Worm (Caenorhabditis elegans) whole organism, late embryonic: ENCODE results near the gene srbc-1.

Experiments used
- C38D4.7 ChIP-seq: fragments of 200-800 bp; sonication (Bioruptor generic); optimal IDR thresholded peaks from 2 replicates; lab custom pipeline; 2018; ENCODE audit warnings: mild to moderate bottlenecking, missing genetic modification characterization, moderate library complexity, missing compliant biosample characterization
- F13H6.1 ChIP-seq: sonication (generic microtip); optimal IDR thresholded peaks from 2 replicates; lab custom pipeline; 2016; ENCODE audit warnings: missing genetic modification characterization, missing compliant biosample characterization
- K02D7.2 ChIP-seq: sonication (generic microtip); optimal IDR thresholded peaks from 2 replicates; lab custom pipeline; 2017; ENCODE audit warnings: mild to moderate bottlenecking, missing genetic modification characterization, missing compliant biosample characterization
- K09A11.1 ChIP-seq: sonication (generic microtip); optimal IDR thresholded peaks from 2 replicates; lab custom pipeline; 2017; ENCODE audit warnings: antibody characterized with exemption, mild to moderate bottlenecking, missing genetic modification characterization, missing compliant biosample characterization; ENCODE audit not compliant: insufficient read depth
- Y22D7AL.16 ChIP-seq: sonication (generic microtip); optimal IDR thresholded peaks from 2 replicates; lab custom pipeline; 2016; ENCODE audit warnings: missing genetic modification characterization, missing compliant biosample characterization
- ama-1 ChIP-seq: fragments of 150-350 bp; optimal IDR thresholded peaks from 2 replicates; lab custom pipeline; 2014
- ceh-19 ChIP-seq: fragments of 200-800 bp; sonication (Bioruptor generic); optimal IDR thresholded peaks from 2 replicates; lab custom pipeline; 2018; ENCODE audit warnings: mild to moderate bottlenecking, missing genetic modification characterization, missing compliant biosample characterization
- ceh-2 ChIP-seq: sonication (generic microtip); optimal IDR thresholded peaks from 2 replicates; lab custom pipeline; 2016; ENCODE audit warnings: missing genotype, missing genetic modification characterization, missing compliant biosample characterization
- ceh-22 ChIP-seq: sonication (generic microtip); optimal IDR thresholded peaks from 2 replicates; lab custom pipeline; 2017; ENCODE audit warnings: missing biosample characterization, missing genetic modification characterization
- ceh-24 ChIP-seq: sonication (generic microtip); optimal IDR thresholded peaks from 2 replicates; lab custom pipeline; 2016; ENCODE audit warnings: mild to moderate bottlenecking, missing genetic modification characterization, missing compliant biosample characterization
- ceh-45 ChIP-seq: fragments of 200-800 bp; sonication (Bioruptor generic); IDR thresholded peaks from 2 replicates; pipeline ENCODE4 v1.3.6; 2022; ENCODE audit warnings: missing genetic modification reagents, missing genetic modification characterization, missing compliant biosample characterization
- ceh-48 ChIP-seq: sonication (generic microtip); optimal IDR thresholded peaks from 2 replicates; lab custom pipeline; 2016; ENCODE audit warnings: missing genetic modification characterization, inconsistent platforms, missing compliant biosample characterization
- ceh-9 ChIP-seq: sonication (generic microtip); optimal IDR thresholded peaks from 2 replicates; lab custom pipeline; 2016; ENCODE audit warnings: mild to moderate bottlenecking, missing genetic modification characterization, inconsistent platforms, missing compliant biosample characterization
- dmd-4 ChIP-seq: sonication (generic microtip); optimal IDR thresholded peaks from 2 replicates; lab custom pipeline; 2016; ENCODE audit warnings: borderline replicate concordance, missing genetic modification characterization, missing compliant biosample characterization
- elt-4 ChIP-seq: sonication (generic microtip); optimal IDR thresholded peaks from 2 replicates; lab custom pipeline; 2016; ENCODE audit warnings: missing genetic modification characterization, missing compliant biosample characterization
- eyg-1 ChIP-seq: sonication (generic microtip); optimal IDR thresholded peaks from 2 replicates; lab custom pipeline; 2016; ENCODE audit warnings: missing genotype, missing genetic modification characterization, missing compliant biosample characterization
- fkh-10 ChIP-seq: fragments of 150-350 bp; optimal IDR thresholded peaks from 2 replicates; lab custom pipeline; 2014; ENCODE audit warnings: missing biosample characterization, missing genetic modification reagents, missing genetic modification characterization
- fkh-6 ChIP-seq: sonication (generic microtip); optimal IDR thresholded peaks from 2 replicates; lab custom pipeline; 2016; ENCODE audit warnings: missing genetic modification characterization, missing compliant biosample characterization
- hlh-13 ChIP-seq: fragments of 200-800 bp; sonication (Bioruptor generic); optimal IDR thresholded peaks from 2 replicates; lab custom pipeline; 2018; ENCODE audit warnings: mild to moderate bottlenecking, missing genetic modification characterization, missing compliant biosample characterization
- hlh-15 ChIP-seq: sonication (generic microtip); optimal IDR thresholded peaks from 2 replicates; lab custom pipeline; 2016; ENCODE audit warnings: missing genetic modification characterization, missing compliant biosample characterization
- hlh-8 ChIP-seq: sonication (generic microtip); optimal IDR thresholded peaks from 2 replicates; lab custom pipeline; 2016; ENCODE audit warnings: missing genotype, missing genetic modification characterization, missing compliant biosample characterization
- lim-6 ChIP-seq: sonication (generic microtip); optimal IDR thresholded peaks from 2 replicates; lab custom pipeline; 2016; ENCODE audit warnings: missing genetic modification characterization, missing compliant biosample characterization
- lin-11 ChIP-seq: fragments of 200-800 bp; sonication (Bioruptor generic); optimal IDR thresholded peaks from 2 replicates; lab custom pipeline; 2018; ENCODE audit warnings: mild to moderate bottlenecking, missing genetic modification characterization, missing compliant biosample characterization
- mec-3 ChIP-seq: sonication (generic microtip); optimal IDR thresholded peaks from 2 replicates; lab custom pipeline; 2016; ENCODE audit warnings: borderline replicate concordance, missing genetic modification characterization, missing compliant biosample characterization
- nfya-1 ChIP-seq: sonication (generic microtip); optimal IDR thresholded peaks from 2 replicates; lab custom pipeline; 2017; ENCODE audit warnings: missing genetic modification characterization, mild to moderate bottlenecking, missing compliant biosample characterization, antibody characterized with exemption, moderate library complexity
- nhr-11 ChIP-seq: fragments of 150-350 bp; optimal IDR thresholded peaks from 2 replicates; lab custom pipeline; 2014; ENCODE audit warnings: missing biosample characterization, missing genetic modification characterization
- odd-2 ChIP-seq: sonication (generic microtip); optimal IDR thresholded peaks from 2 replicates; lab custom pipeline; 2017; ENCODE audit warnings: antibody characterized with exemption, mild to moderate bottlenecking, missing genetic modification characterization, missing compliant biosample characterization
- pag-3 ChIP-seq: sonication (generic microtip); optimal IDR thresholded peaks from 2 replicates; lab custom pipeline; 2016; ENCODE audit warnings: missing compliant biosample characterization, missing genetic modification characterization, borderline replicate concordance
- pha-2 ChIP-seq: sonication (generic microtip); optimal IDR thresholded peaks from 2 replicates; lab custom pipeline; 2017; ENCODE audit warnings: mild to moderate bottlenecking, missing genetic modification characterization, missing compliant biosample characterization
- pqm-1 ChIP-seq: sonication (generic microtip); optimal IDR thresholded peaks from 2 replicates; lab custom pipeline; 2016; ENCODE audit warnings: missing genetic modification characterization, missing compliant biosample characterization
- pros-1 ChIP-seq: fragments of 150-350 bp; optimal IDR thresholded peaks from 2 replicates; lab custom pipeline; 2014; ENCODE audit warnings: missing biosample characterization, missing genetic modification reagents, missing genetic modification characterization
- ref-2 ChIP-seq: sonication (generic microtip); optimal IDR thresholded peaks from 2 replicates; lab custom pipeline; 2016; ENCODE audit warnings: missing genetic modification characterization, missing compliant biosample characterization
- sox-2 ChIP-seq: fragments of 200-800 bp; sonication (Bioruptor generic); IDR thresholded peaks from 2 replicates; pipeline ENCODE4 v1.3.6; 2022; ENCODE audit warnings: missing genetic modification reagents, missing genetic modification characterization, missing compliant biosample characterization
- sox-4 ChIP-seq: sonication (generic microtip); optimal IDR thresholded peaks from 2 replicates; lab custom pipeline; 2017; ENCODE audit warnings: mild to moderate bottlenecking, missing genetic modification characterization, inconsistent platforms, missing compliant biosample characterization
- tbx-2 ChIP-seq: sonication (generic microtip); optimal IDR thresholded peaks from 2 replicates; lab custom pipeline; 2016; ENCODE audit warnings: missing genetic modification characterization, missing compliant biosample characterization
- unc-42 ChIP-seq: sonication (generic microtip); optimal IDR thresholded peaks from 2 replicates; lab custom pipeline; 2016; ENCODE audit warnings: missing genotype, missing genetic modification characterization, missing compliant biosample characterization
- unc-86 ChIP-seq: sonication (generic microtip); optimal IDR thresholded peaks from 2 replicates; lab custom pipeline; 2016; ENCODE audit warnings: missing genetic modification characterization, missing compliant biosample characterization
- zip-5 ChIP-seq: sonication (generic microtip); optimal IDR thresholded peaks from 2 replicates; lab custom pipeline; 2016; ENCODE audit warnings: missing genetic modification characterization, missing compliant biosample characterization
- ztf-16 ChIP-seq: sonication (generic microtip); optimal IDR thresholded peaks from 2 replicates; lab custom pipeline; 2017; ENCODE audit warnings: missing genetic modification characterization, missing compliant biosample characterization

srbc-1 gene

ce11 chrV:3299437-3299836, 2.4 kb downstream of the srbc-1 start:
- TF ChIP-seq ceh-9 (no peak), fkh-10 (GFP tag; lab: Kevin White, UChicago) (no peak), C38D4.7 (GFP tag; lab: Kevin White, UChicago) (no peak), mec-3 (tag; lab: Kevin White, UChicago) (no peak), pqm-1 (no peak), ceh-2 (tag; lab: Kevin White, UChicago) (no peak), zip-5 (no peak), Y22D7AL.16 (no peak), dmd-4 (tag; lab: Kevin White, UChicago) (no peak), pros-1 (tag; lab: Kevin White, UChicago) (no peak)
- TF ChIP-seq, all 69 proteins: peak for 0

- no peak for TF ChIP-seq C38D4.7 (GFP tag; lab: Kevin White, UChicago)
- TF ChIP-seq ceh-19 (GFP tag; lab: Kevin White, UChicago) = no peak
- no peak for TF ChIP-seq odd-2 (tag; lab: Kevin White, UChicago)
- TF ChIP-seq sox-4 = no peak
- no peak for TF ChIP-seq pqm-1
- no peak for TF ChIP-seq lin-11 (tag; lab: Kevin White, UChicago)
- no peak for TF ChIP-seq nhr-11 (tag; lab: Kevin White, UChicago)
- TF ChIP-seq tbx-2 (tag; lab: Kevin White, UChicago) = no peak
- TF ChIP-seq lim-6 = no peak
- TF ChIP-seq hlh-13 (GFP tag; lab: Kevin White, UChicago) = no peak
- TF ChIP-seq unc-86 (tag; lab: Kevin White, UChicago) = no peak
- TF ChIP-seq pag-3 (tag; lab: Kevin White, UChicago) = no peak
- no peak for TF ChIP-seq ceh-48 (tag; lab: Kevin White, UChicago)
- no peak for TF ChIP-seq K09A11.1
- no peak for TF ChIP-seq fkh-6 (tag; lab: Kevin White, UChicago)
- no peak for TF ChIP-seq ref-2 (tag; lab: Kevin White, UChicago)
- TF ChIP-seq hlh-8 = no peak
- TF ChIP-seq ama-1 (lab: Kevin White, UChicago) = no peak
- TF ChIP-seq, all 69 proteins: peak for 0
Observed at ce11 chrV:3297764-3298163, 4.0 kb downstream of the srbc-1 start, which contains the start of gene srx-122. Gene srx-122, minus strand, starts transcription at chrV:3297864.

ce11 chrV:3295368-3295767, 6.4 kb downstream of the srbc-1 start:
- TF ChIP-seq dmd-4 (tag; lab: Kevin White, UChicago) (no peak), pros-1 (tag; lab: Kevin White, UChicago) (no peak), ceh-22 (tag; lab: Kevin White, UChicago) (no peak), K02D7.2 (tag; lab: Kevin White, UChicago) (no peak), pqm-1 (no peak)

ce11 chrV:3289267-3289666, 12.5 kb downstream of the srbc-1 start, which contains the start of gene F35F10.6:
Gene F35F10.6, minus strand, starts transcription at chrV:3289367.
- TF ChIP-seq C38D4.7 (GFP tag; lab: Kevin White, UChicago) = no peak
- no peak for TF ChIP-seq ceh-45
- TF ChIP-seq zip-5 = no peak
- no peak for TF ChIP-seq lim-6
- TF ChIP-seq hlh-15 = no peak
- TF ChIP-seq ztf-16 (tag; lab: Kevin White, UChicago) = no peak
- TF ChIP-seq ceh-24 = no peak
- no peak for TF ChIP-seq unc-42 (tag; lab: Kevin White, UChicago)
- no peak for TF ChIP-seq pha-2 (tag; lab: Kevin White, UChicago)
- no peak for TF ChIP-seq ceh-19 (GFP tag; lab: Kevin White, UChicago)
- TF ChIP-seq pqm-1 = no peak
- TF ChIP-seq elt-4 (tag; lab: Kevin White, UChicago) = no peak
- no peak for TF ChIP-seq hlh-8
- no peak for TF ChIP-seq K02D7.2 (tag; lab: Kevin White, UChicago)
- no peak for TF ChIP-seq F13H6.1 (tag; lab: Kevin White, UChicago)
- TF ChIP-seq eyg-1 (tag; lab: Kevin White, UChicago) = no peak
- no peak for TF ChIP-seq fkh-6 (tag; lab: Kevin White, UChicago)
- no peak for TF ChIP-seq sox-2
- TF ChIP-seq nfya-1 (tag; lab: Kevin White, UChicago) = no peak
- TF ChIP-seq K09A11.1 = no peak
